Worm (Caenorhabditis elegans) whole organism, L3 larva: Measurements from ENCODE around the gene ZK856.5.

Experiments
- R02D3.7 ChIP-seq: fragments of 150-350 bp; optimal IDR thresholded peaks from 2 replicates; lab custom pipeline; 2014; ENCODE audit warnings: missing biosample characterization, missing genetic modification characterization
- ZK546.5 ChIP-seq: sonication (generic microtip); optimal IDR thresholded peaks from 2 replicates; lab custom pipeline; 2017; ENCODE audit warnings: missing biosample characterization, missing genetic modification characterization
- aly-2 ChIP-seq: fragments of 150-350 bp; optimal IDR thresholded peaks from 2 replicates; lab custom pipeline; 2014; ENCODE audit warnings: missing biosample characterization, missing genetic modification characterization
- ceh-16 ChIP-seq: sonication (generic microtip); optimal IDR thresholded peaks from 2 replicates; lab custom pipeline; 2017; ENCODE audit warnings: missing biosample characterization, missing genetic modification characterization
- ceh-9 ChIP-seq: sonication (generic microtip); optimal IDR thresholded peaks from 2 replicates; lab custom pipeline; 2018; ENCODE audit warnings: missing biosample characterization, missing genetic modification characterization
- lsy-12 ChIP-seq: sonication (generic microtip); optimal IDR thresholded peaks from 2 replicates; lab custom pipeline; 2016; ENCODE audit warnings: mild to moderate bottlenecking, missing genetic modification characterization, missing compliant biosample characterization
- nhr-25 ChIP-seq: sonication (generic microtip); optimal IDR thresholded peaks from 2 replicates; lab custom pipeline; 2017; ENCODE audit warnings: missing biosample characterization, missing genetic modification characterization
- pha-4 ChIP-seq: fragments of 150-350 bp; optimal IDR thresholded peaks from 2 replicates; lab custom pipeline; 2014; ENCODE audit warnings: missing biosample characterization, missing genetic modification reagents, missing genetic modification characterization

DNA sequence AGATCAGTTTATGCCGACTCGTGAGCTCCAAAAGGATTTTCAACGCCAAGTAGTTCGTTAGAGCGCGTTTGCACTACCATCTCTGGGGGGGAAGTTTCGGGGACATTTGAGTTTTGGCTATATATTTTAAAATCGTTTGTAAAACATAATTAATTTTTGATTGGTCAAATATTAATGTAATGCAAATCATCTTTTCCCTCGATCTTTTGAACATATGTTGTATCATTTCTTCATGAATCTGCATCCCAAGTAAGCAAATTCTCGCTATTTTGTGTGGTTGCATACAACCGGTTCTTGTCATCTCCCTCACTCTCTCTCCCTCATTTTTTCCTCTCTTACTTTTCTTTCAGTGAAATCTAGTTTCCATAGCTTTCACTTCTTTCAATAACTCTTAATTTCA, 11.8 kb downstream of the ZK856.5 start:
- TF ChIP-seq aly-2 (tag; lab: Kevin White, UChicago) (no peak), ceh-16 (no peak), ceh-9 (no peak), lsy-12 (tag; lab: Kevin White, UChicago) (no peak), R02D3.7 (tag; lab: Kevin White, UChicago) (no peak), nhr-25 (tag; lab: Kevin White, UChicago) (peak; percentile 85), pha-4 (tag; lab: Kevin White, UChicago) (peak; percentile 73), ZK546.5 (tag; lab: Kevin White, UChicago) (no peak)
